Worm (Caenorhabditis elegans): Measurements from ENCODE around the gene T03F7.6.

T03F7.6 gene

ce11 chrV:11312904-11313303 lies 18.4 kb downstream of the T03F7.6 start:
- TF ChIP-seq ceh-16 (tag; optimal IDR thresholded peaks at IDR 0.05) = no peak
- no peak for TF ChIP-seq hmg-11 (tag; optimal IDR thresholded peaks at IDR 0.05)
- no peak for TF ChIP-seq tbx-2 (tag; optimal IDR thresholded peaks at IDR 0.05)
- TF ChIP-seq ceh-28 (tag; optimal IDR thresholded peaks at IDR 0.05) = no peak
- TF ChIP-seq egl-27 (tag; optimal IDR thresholded peaks at IDR 0.05) = no peak
- TF ChIP-seq sea-2 (GFP tag; optimal IDR thresholded peaks at IDR 0.05) = no peak
- TF ChIP-seq nhr-23 (tag; optimal IDR thresholded peaks at IDR 0.05) = no peak
- no peak for TF ChIP-seq ama-1 (optimal IDR thresholded peaks at IDR 0.05)
- TF ChIP-seq unc-62 (GFP tag; optimal IDR thresholded peaks at IDR 0.05) = no peak

DNA sequence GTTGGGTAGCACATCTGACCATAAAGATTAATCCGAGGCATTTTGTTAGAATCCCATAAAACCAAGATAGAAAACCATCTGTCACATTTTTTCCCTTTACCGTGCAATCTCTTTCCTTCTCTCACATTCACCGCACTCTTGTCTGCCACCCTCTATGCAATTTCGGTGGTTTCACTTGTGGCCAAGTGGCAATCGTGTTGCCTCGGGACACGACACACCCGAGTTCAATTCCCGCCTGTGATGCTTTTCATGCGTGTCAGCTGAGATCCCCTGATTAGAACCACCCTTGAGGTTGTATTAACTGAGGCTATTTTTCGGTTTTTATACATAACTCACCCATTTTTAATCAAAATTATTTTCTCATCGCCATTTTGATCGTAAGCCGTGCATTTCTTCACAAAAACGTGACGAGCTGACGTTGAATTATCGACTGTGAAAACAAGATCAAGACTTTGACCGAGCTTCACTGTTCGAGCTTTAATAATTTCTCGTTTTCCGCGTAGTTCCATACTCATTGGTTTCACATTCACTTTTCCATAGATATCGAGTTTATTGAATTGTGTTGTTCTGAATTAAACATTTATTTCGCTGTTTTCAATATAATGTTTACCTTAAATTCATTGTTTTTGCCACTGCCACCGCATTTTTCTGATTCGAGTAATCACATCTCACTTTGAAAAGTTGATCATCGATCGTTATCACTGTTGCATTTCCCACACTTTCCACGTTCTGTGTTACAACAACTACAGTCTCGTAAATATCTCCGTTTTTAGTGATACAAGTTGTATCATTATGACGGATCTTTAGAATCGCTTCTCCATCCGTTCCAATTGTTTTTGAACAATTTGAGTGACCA lies 19.8 kb downstream of the T03F7.6 start:
- TF ChIP-seq ama-1 (optimal IDR thresholded peaks at IDR 0.05) (no peak), unc-62 (GFP tag; optimal IDR thresholded peaks at IDR 0.05) (peak; percentile 75), nhr-12 (tag; optimal IDR thresholded peaks at IDR 0.05) (no peak), ceh-82 (tag; optimal IDR thresholded peaks at IDR 0.05) (peak; percentile 95), fkh-2 (tag; optimal IDR thresholded peaks at IDR 0.05) (no peak), nhr-67 (tag; optimal IDR thresholded peaks at IDR 0.05) (no peak), sea-2 (GFP tag; optimal IDR thresholded peaks at IDR 0.05) (no peak), nhr-77 (tag; optimal IDR thresholded peaks at IDR 0.05) (no peak), elt-1 (tag; optimal IDR thresholded peaks at IDR 0.05) (peak; percentile 41), lin-39 (tag; optimal IDR thresholded peaks at IDR 0.05) (peak; percentile 77), hmg-11 (tag; optimal IDR thresholded peaks at IDR 0.05) (peak; percentile 84), nhr-25 (tag; optimal IDR thresholded peaks at IDR 0.05) (peak; percentile 81), nfya-1 (tag; optimal IDR thresholded peaks at IDR 0.05; ENCODE audit: insufficient read depth) (peak; percentile 53), nhr-11 (tag; optimal IDR thresholded peaks at IDR 0.05) (no peak), zag-1 (tag; optimal IDR thresholded peaks at IDR 0.05) (no peak), unc-39 (tag; optimal IDR thresholded peaks at IDR 0.05) (no peak), snpc-4 (tag; optimal IDR thresholded peaks at IDR 0.05) (peak; percentile 40), eor-1 (tag; optimal IDR thresholded peaks at IDR 0.05) (no peak), jun-1 (tag; optimal IDR thresholded peaks at IDR 0.05) (peak; percentile 55), nhr-76 (tag; optimal IDR thresholded peaks at IDR 0.05) (no peak), ceh-16 (tag; optimal IDR thresholded peaks at IDR 0.05) (no peak), mdl-1 (tag; optimal IDR thresholded peaks at IDR 0.05) (no peak), pqm-1 (tag; optimal IDR thresholded peaks at IDR 0.05) (peak; percentile 39), ceh-9 (tag; optimal IDR thresholded peaks at IDR 0.05) (no peak), lsy-12 (tag; optimal IDR thresholded peaks at IDR 0.05) (peak; percentile 80), fos-1 (tag; optimal IDR thresholded peaks at IDR 0.05) (peak; percentile 74), ztf-11 (tag; optimal IDR thresholded peaks at IDR 0.05) (peak; percentile 52), egl-27 (tag; optimal IDR thresholded peaks at IDR 0.05) (peak; percentile 55), ztf-4 (tag; optimal IDR thresholded peaks at IDR 0.05) (peak; percentile 18), ceh-28 (tag; optimal IDR thresholded peaks at IDR 0.05) (no peak), nhr-237 (tag; optimal IDR thresholded peaks at IDR 0.05) (no peak), nhr-43 (tag; optimal IDR thresholded peaks at IDR 0.05; ENCODE audit: poor library complexity, severe bottlenecking) (peak; percentile 83), nhr-23 (tag; optimal IDR thresholded peaks at IDR 0.05) (peak; percentile 76), aly-2 (tag; optimal IDR thresholded peaks at IDR 0.05) (no peak), tbx-2 (tag; optimal IDR thresholded peaks at IDR 0.05) (peak; percentile 74), mml-1 (tag; optimal IDR thresholded peaks at IDR 0.05) (peak; percentile 57), pha-4 (tag; optimal IDR thresholded peaks at IDR 0.05) (peak; percentile 88), daf-12 (tag; optimal IDR thresholded peaks at IDR 0.05) (no peak), skn-1 (tag; optimal IDR thresholded peaks at IDR 0.05) (peak; percentile 60), elt-3 (tag; optimal IDR thresholded peaks at IDR 0.05) (peak in 1 of 3 experiments; percentile 64), lin-15B (tag; optimal IDR thresholded peaks at IDR 0.05) (peak; percentile 24), nhr-28 (tag; optimal IDR thresholded peaks at IDR 0.05) (no peak), elt-2 (tag; optimal IDR thresholded peaks at IDR 0.05) (peak; percentile 77), fkh-10 (GFP tag; optimal IDR thresholded peaks at IDR 0.05) (no peak), ZK546.5 (tag; optimal IDR thresholded peaks at IDR 0.05) (no peak), R02D3.7 (tag; optimal IDR thresholded peaks at IDR 0.05) (peak; percentile 36), egl-5 (tag; optimal IDR thresholded peaks at IDR 0.05) (peak; percentile 67)
